Worm (Caenorhabditis elegans) whole organism, late embryonic: ENCODE measurements around the gene F41D9.2.
A peak's percentile ranks its signal among the peaks of the same experiment; 100 is the strongest.

Experiments used
- C08G9.2 ChIP-seq: sonication (generic microtip); optimal IDR thresholded peaks from 2 replicates; lab custom pipeline; 2016; ENCODE audit warnings: mild to moderate bottlenecking, missing genetic modification characterization, moderate library complexity, missing compliant biosample characterization
- C38D4.7 ChIP-seq: fragments of 200-800 bp; sonication (Bioruptor generic); optimal IDR thresholded peaks from 2 replicates; lab custom pipeline; 2018; ENCODE audit warnings: mild to moderate bottlenecking, missing genetic modification characterization, moderate library complexity, missing compliant biosample characterization
- K02D7.2 ChIP-seq: sonication (generic microtip); optimal IDR thresholded peaks from 2 replicates; lab custom pipeline; 2017; ENCODE audit warnings: mild to moderate bottlenecking, missing genetic modification characterization, missing compliant biosample characterization
- T23F11.4 ChIP-seq: fragments of 200-800 bp; sonication (Bioruptor generic); optimal IDR thresholded peaks from 2 replicates; lab custom pipeline; 2018; ENCODE audit warnings: mild to moderate bottlenecking, missing genetic modification characterization, missing compliant biosample characterization
- Y22D7AL.16 ChIP-seq: sonication (generic microtip); optimal IDR thresholded peaks from 2 replicates; lab custom pipeline; 2016; ENCODE audit warnings: missing genetic modification characterization, missing compliant biosample characterization
- ahr-1 ChIP-seq: sonication (generic microtip); optimal IDR thresholded peaks from 2 replicates; lab custom pipeline; 2016; ENCODE audit warnings: missing genetic modification characterization, missing compliant biosample characterization
- ceh-14 ChIP-seq: sonication (generic microtip); optimal IDR thresholded peaks from 2 replicates; lab custom pipeline; 2016; ENCODE audit warnings: missing genotype, missing genetic modification characterization, missing compliant biosample characterization
- ceh-22 ChIP-seq: sonication (generic microtip); optimal IDR thresholded peaks from 2 replicates; lab custom pipeline; 2017; ENCODE audit warnings: missing biosample characterization, missing genetic modification characterization
- ceh-24 ChIP-seq: sonication (generic microtip); optimal IDR thresholded peaks from 2 replicates; lab custom pipeline; 2016; ENCODE audit warnings: mild to moderate bottlenecking, missing genetic modification characterization, missing compliant biosample characterization
- ceh-31 ChIP-seq: sonication (generic microtip); optimal IDR thresholded peaks from 2 replicates; lab custom pipeline; 2016; ENCODE audit warnings: missing genetic modification characterization, missing compliant biosample characterization
- ceh-45 ChIP-seq: fragments of 200-800 bp; sonication (Bioruptor generic); IDR thresholded peaks from 2 replicates; pipeline ENCODE4 v1.3.6; 2022; ENCODE audit warnings: missing genetic modification reagents, missing genetic modification characterization, missing compliant biosample characterization
- ceh-48 ChIP-seq: sonication (generic microtip); optimal IDR thresholded peaks from 2 replicates; lab custom pipeline; 2016; ENCODE audit warnings: missing genetic modification characterization, inconsistent platforms, missing compliant biosample characterization
- ceh-9 ChIP-seq: sonication (generic microtip); optimal IDR thresholded peaks from 2 replicates; lab custom pipeline; 2016; ENCODE audit warnings: mild to moderate bottlenecking, missing genetic modification characterization, inconsistent platforms, missing compliant biosample characterization
- dmd-4 ChIP-seq: sonication (generic microtip); optimal IDR thresholded peaks from 2 replicates; lab custom pipeline; 2016; ENCODE audit warnings: borderline replicate concordance, missing genetic modification characterization, missing compliant biosample characterization
- dve-1 ChIP-seq: sonication (generic microtip); optimal IDR thresholded peaks from 2 replicates; lab custom pipeline; 2017; ENCODE audit warnings: antibody characterized with exemption, mild to moderate bottlenecking, missing genetic modification characterization, missing compliant biosample characterization
- elt-2 ChIP-seq: sonication (generic microtip); optimal IDR thresholded peaks from 2 replicates; lab custom pipeline; 2016; ENCODE audit warnings: missing genetic modification reagents, missing genetic modification characterization, missing compliant biosample characterization
- elt-4 ChIP-seq: sonication (generic microtip); optimal IDR thresholded peaks from 2 replicates; lab custom pipeline; 2016; ENCODE audit warnings: missing genetic modification characterization, missing compliant biosample characterization
- ets-4 ChIP-seq: sonication (generic microtip); optimal IDR thresholded peaks from 2 replicates; lab custom pipeline; 2016; ENCODE audit warnings: missing genetic modification characterization, missing compliant biosample characterization
- fkh-6 ChIP-seq: sonication (generic microtip); optimal IDR thresholded peaks from 2 replicates; lab custom pipeline; 2016; ENCODE audit warnings: missing genetic modification characterization, missing compliant biosample characterization
- lim-6 ChIP-seq: sonication (generic microtip); optimal IDR thresholded peaks from 2 replicates; lab custom pipeline; 2016; ENCODE audit warnings: missing genetic modification characterization, missing compliant biosample characterization
- lin-11 ChIP-seq: fragments of 200-800 bp; sonication (Bioruptor generic); optimal IDR thresholded peaks from 2 replicates; lab custom pipeline; 2018; ENCODE audit warnings: mild to moderate bottlenecking, missing genetic modification characterization, missing compliant biosample characterization
- mec-3 ChIP-seq: sonication (generic microtip); optimal IDR thresholded peaks from 2 replicates; lab custom pipeline; 2016; ENCODE audit warnings: borderline replicate concordance, missing genetic modification characterization, missing compliant biosample characterization
- nfya-1 ChIP-seq: sonication (generic microtip); optimal IDR thresholded peaks from 2 replicates; lab custom pipeline; 2017; ENCODE audit warnings: missing genetic modification characterization, mild to moderate bottlenecking, missing compliant biosample characterization, antibody characterized with exemption, moderate library complexity
- nhr-232 ChIP-seq: sonication (generic microtip); optimal IDR thresholded peaks from 2 replicates; lab custom pipeline; 2016; ENCODE audit warnings: missing genetic modification characterization, missing compliant biosample characterization
- npax-4 ChIP-seq: sonication (generic microtip); optimal IDR thresholded peaks from 2 replicates; lab custom pipeline; 2016; ENCODE audit warnings: missing genetic modification characterization, missing compliant biosample characterization
- pag-3 ChIP-seq: sonication (generic microtip); optimal IDR thresholded peaks from 2 replicates; lab custom pipeline; 2016; ENCODE audit warnings: missing compliant biosample characterization, missing genetic modification characterization, borderline replicate concordance
- pat-9 ChIP-seq: fragments of 200-800 bp; sonication (Bioruptor generic); optimal IDR thresholded peaks from 2 replicates; lab custom pipeline; 2018; ENCODE audit warnings: mild to moderate bottlenecking, missing genetic modification characterization, moderate library complexity, missing compliant biosample characterization
- pha-4 ChIP-seq: fragments of 150-350 bp; optimal IDR thresholded peaks from 2 replicates; lab custom pipeline; 2018; ENCODE audit warnings: missing biosample characterization, missing genetic modification reagents, missing genetic modification characterization
- pqm-1 ChIP-seq: sonication (generic microtip); optimal IDR thresholded peaks from 2 replicates; lab custom pipeline; 2016; ENCODE audit warnings: missing genetic modification characterization, missing compliant biosample characterization
- pros-1 ChIP-seq: fragments of 150-350 bp; optimal IDR thresholded peaks from 2 replicates; lab custom pipeline; 2014; ENCODE audit warnings: missing biosample characterization, missing genetic modification reagents, missing genetic modification characterization
- ref-2 ChIP-seq: sonication (generic microtip); optimal IDR thresholded peaks from 2 replicates; lab custom pipeline; 2016; ENCODE audit warnings: missing genetic modification characterization, missing compliant biosample characterization
- sdc-2 ChIP-seq: sonication (generic microtip); optimal IDR thresholded peaks from 2 replicates; lab custom pipeline; 2016; ENCODE audit warnings: missing genotype, missing genetic modification characterization, missing compliant biosample characterization
- sox-2 ChIP-seq: fragments of 200-800 bp; sonication (Bioruptor generic); IDR thresholded peaks from 2 replicates; pipeline ENCODE4 v1.3.6; 2022; ENCODE audit warnings: missing genetic modification reagents, missing genetic modification characterization, missing compliant biosample characterization
- sox-4 ChIP-seq: sonication (generic microtip); optimal IDR thresholded peaks from 2 replicates; lab custom pipeline; 2017; ENCODE audit warnings: mild to moderate bottlenecking, missing genetic modification characterization, inconsistent platforms, missing compliant biosample characterization
- syd-9 ChIP-seq: sonication (generic microtip); optimal IDR thresholded peaks from 2 replicates; lab custom pipeline; 2016; ENCODE audit warnings: mild to moderate bottlenecking, missing genetic modification characterization, moderate library complexity, missing compliant biosample characterization
- tbx-2 ChIP-seq: sonication (generic microtip); optimal IDR thresholded peaks from 2 replicates; lab custom pipeline; 2016; ENCODE audit warnings: missing genetic modification characterization, missing compliant biosample characterization
- tbx-7 ChIP-seq: sonication (generic microtip); optimal IDR thresholded peaks from 2 replicates; lab custom pipeline; 2016; ENCODE audit warnings: missing genotype, missing genetic modification characterization, missing compliant biosample characterization
- unc-3 ChIP-seq, 2 experiments: fragments of 200-800 bp in 1 of 2; sonication (Bioruptor generic) in 1 of 2; sonication (generic microtip) in 1 of 2; conservative IDR thresholded peaks in 1 of 2; optimal IDR thresholded peaks in 1 of 2; 2 replicates each; pipeline versions ENCODE4 v1.3.6 to Lab custom; 2016 to 2022; ENCODE audit warnings: missing compliant biosample characterization in 2 of 2, missing genetic modification characterization in 2 of 2, missing genetic modification reagents in 1 of 2
- zip-5 ChIP-seq: sonication (generic microtip); optimal IDR thresholded peaks from 2 replicates; lab custom pipeline; 2016; ENCODE audit warnings: missing genetic modification characterization, missing compliant biosample characterization
- ztf-16 ChIP-seq: sonication (generic microtip); optimal IDR thresholded peaks from 2 replicates; lab custom pipeline; 2017; ENCODE audit warnings: missing genetic modification characterization, missing compliant biosample characterization

Gene F41D9.2

DNA sequence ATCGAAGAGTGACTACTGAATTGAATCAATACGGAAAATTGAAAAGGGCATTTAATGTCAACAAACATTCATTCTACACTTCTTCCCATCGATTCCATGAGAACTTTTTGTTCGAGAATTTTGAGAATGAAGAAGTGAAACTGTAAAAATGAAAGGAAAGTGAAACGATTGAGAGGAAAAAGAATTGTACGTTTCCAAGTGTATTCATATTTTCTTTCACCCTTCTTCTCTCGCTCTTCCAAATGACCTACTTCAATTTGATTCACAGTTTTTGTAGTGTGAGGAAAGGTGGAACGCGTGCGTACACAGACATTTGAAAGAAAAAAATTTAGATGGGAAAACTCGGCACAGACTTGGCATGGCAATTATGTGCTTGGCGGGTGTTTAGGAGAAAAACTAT lies 39.5 kb upstream of the F41D9.2 start:
- no peak for TF ChIP-seq ceh-14 (tag; lab: Kevin White, UChicago)
- no peak for TF ChIP-seq pha-4 (tag; lab: Kevin White, UChicago)
- TF ChIP-seq ceh-22 (tag; lab: Kevin White, UChicago): no peak
- TF ChIP-seq elt-4 (tag; lab: Kevin White, UChicago): no peak
- TF ChIP-seq sox-4 (tag; lab: Kevin White, UChicago): no peak
- TF ChIP-seq unc-3 (GFP tag; conservative IDR thresholded peaks at IDR 0.05; lab: Robert Waterston, UW): no peak
- TF ChIP-seq unc-3 (tag; optimal IDR thresholded peaks at IDR 0.05; lab: Kevin White, UChicago): no peak
- TF ChIP-seq ref-2 (tag; lab: Kevin White, UChicago): no peak
- no peak for TF ChIP-seq nfya-1 (tag; lab: Kevin White, UChicago)
- no peak for TF ChIP-seq ets-4 (tag; lab: Kevin White, UChicago)
- TF ChIP-seq C08G9.2 (tag; lab: Kevin White, UChicago): no peak
- TF ChIP-seq syd-9 (tag; lab: Kevin White, UChicago): no peak
- TF ChIP-seq Y22D7AL.16 (tag; lab: Kevin White, UChicago): no peak
- no peak for TF ChIP-seq sox-2
- TF ChIP-seq K02D7.2 (tag; lab: Kevin White, UChicago): no peak
- TF ChIP-seq fkh-6 (tag; lab: Kevin White, UChicago): no peak

DNA sequence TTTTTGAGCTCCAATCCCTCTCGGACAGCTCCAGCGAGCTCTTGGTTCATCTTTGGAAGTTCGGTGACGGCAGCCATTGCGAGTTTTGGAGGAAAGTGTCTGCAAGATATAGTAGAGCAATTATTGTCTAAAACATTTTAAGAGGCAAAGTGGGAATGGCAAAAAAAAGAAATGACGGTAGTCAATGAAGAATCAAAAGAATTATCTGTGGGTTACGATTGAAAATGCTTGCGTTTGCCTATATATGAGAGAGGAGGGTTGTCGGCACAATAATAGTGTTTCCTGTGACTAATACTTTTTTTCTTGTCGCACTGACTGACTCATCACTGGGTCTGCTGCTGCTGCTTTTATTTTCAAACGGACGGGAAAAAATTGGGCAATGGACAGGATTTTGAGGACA lies 38.9 kb upstream of the F41D9.2 start, which contains the start of gene tth-1:
TSS of gene tth-1 (minus strand) at position 101 of the 400 bp plus-strand sequence.
- TF ChIP-seq pag-3 (tag; lab: Kevin White, UChicago) (no peak), ceh-9 (tag; lab: Kevin White, UChicago) (no peak), ceh-24 (no peak), nfya-1 (tag; lab: Kevin White, UChicago) (no peak), elt-4 (tag; lab: Kevin White, UChicago) (no peak), ztf-16 (no peak), ceh-14 (tag; lab: Kevin White, UChicago) (no peak)

ce11 chrX:8423199-8423598 lies 38.5 kb upstream of the F41D9.2 start:
- no peak for TF ChIP-seq nhr-232 (tag; lab: Kevin White, UChicago)
- no peak for TF ChIP-seq lin-11 (tag; lab: Kevin White, UChicago)
- no peak for TF ChIP-seq sdc-2
- no peak for TF ChIP-seq ceh-45 (GFP tag; lab: Robert Waterston, UW)
- no peak for TF ChIP-seq mec-3 (tag; lab: Kevin White, UChicago)
- TF ChIP-seq elt-2 (tag; lab: Kevin White, UChicago): no peak

DNA sequence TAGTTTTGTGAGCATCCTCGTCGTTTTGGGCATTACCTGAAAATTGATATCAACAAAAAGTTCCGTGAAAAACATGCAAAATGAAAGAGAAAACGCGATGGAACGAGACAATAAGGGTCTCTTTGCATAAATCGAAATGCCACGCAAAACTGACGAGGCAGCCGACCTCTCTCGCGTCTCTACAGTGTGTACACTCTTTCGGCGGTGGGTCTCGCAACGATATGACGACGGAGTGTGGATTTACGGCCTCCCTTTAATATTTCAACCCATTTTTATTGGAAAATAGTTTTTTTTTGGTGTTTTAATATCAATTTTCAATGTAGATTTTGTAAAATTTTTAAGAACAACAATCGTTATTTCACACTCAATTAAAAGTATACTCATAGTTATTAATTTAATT lies 37.3 kb upstream of the F41D9.2 start, which contains the start of gene tag-123:
TSS of gene tag-123 (minus strand) at position 36 of the 400 bp plus-strand sequence.
- TF ChIP-seq tbx-2 (tag; lab: Kevin White, UChicago) (peak; percentile 24), ceh-31 (tag; lab: Kevin White, UChicago) (peak; percentile 31), nfya-1 (tag; lab: Kevin White, UChicago) (peak; percentile 41), dve-1 (tag; lab: Kevin White, UChicago) (no peak), pag-3 (tag; lab: Kevin White, UChicago) (no peak)

DNA sequence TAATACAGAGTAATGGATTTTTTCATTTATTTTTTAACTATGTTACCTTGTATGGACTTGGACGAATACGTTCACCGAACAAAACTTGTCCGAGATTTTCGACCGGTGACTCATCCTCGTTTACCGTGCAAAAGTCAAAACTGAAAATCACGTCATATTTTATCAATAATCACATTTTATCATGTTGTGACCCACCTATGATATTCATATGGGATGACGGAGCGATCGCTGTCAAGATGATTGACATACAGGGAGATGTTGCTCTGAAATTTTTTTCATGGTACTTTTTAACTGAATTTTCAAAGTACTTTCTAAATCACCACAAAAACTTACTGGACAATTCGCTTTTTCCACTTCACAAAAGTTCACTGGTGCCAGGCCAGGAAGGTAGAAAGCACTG lies 36.8 kb upstream of the F41D9.2 start:
- TF ChIP-seq T23F11.4 (GFP tag; lab: Kevin White, UChicago) (no peak), lim-6 (tag; lab: Kevin White, UChicago) (no peak), pros-1 (tag; lab: Kevin White, UChicago) (no peak), pqm-1 (tag; lab: Kevin White, UChicago) (no peak), npax-4 (tag; lab: Kevin White, UChicago) (no peak), nhr-232 (tag; lab: Kevin White, UChicago) (no peak), pat-9 (tag; lab: Kevin White, UChicago) (no peak), elt-2 (tag; lab: Kevin White, UChicago) (no peak), ceh-48 (no peak), ahr-1 (tag; lab: Kevin White, UChicago) (no peak), K02D7.2 (tag; lab: Kevin White, UChicago) (no peak), tbx-7 (no peak), zip-5 (tag; lab: Kevin White, UChicago) (no peak), C38D4.7 (GFP tag; lab: Kevin White, UChicago) (no peak), dmd-4 (tag; lab: Kevin White, UChicago) (no peak)
